Fruit fly (Drosophila melanogaster): ENCODE results near the gene CG3062.
A peak's percentile ranks its signal among the peaks of the same experiment; 100 is the strongest.

CG3062 gene

DNA sequence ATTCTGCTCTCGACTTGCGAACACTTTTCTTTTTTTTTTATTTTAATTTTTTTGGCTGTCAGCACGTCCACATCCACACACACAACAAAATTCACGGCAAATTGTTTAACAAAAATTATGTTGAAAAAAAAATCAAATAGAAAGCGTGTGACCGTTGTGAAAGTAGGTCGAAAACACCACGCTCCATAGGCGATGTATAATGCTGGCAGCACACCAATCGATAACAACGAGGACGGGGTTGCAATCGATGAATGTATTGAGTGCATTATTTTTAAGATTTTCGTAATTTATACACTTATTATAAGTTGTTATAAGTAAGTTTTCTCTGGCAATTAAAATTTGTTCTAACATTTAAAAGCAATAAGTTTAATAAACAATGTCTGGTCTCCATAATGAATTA is 42.1 kb upstream of the CG3062 start, which contains the start of gene Pp2C1 (continued):
- peak; percentile 5 for TF ChIP-seq pho (GFP tag; optimal IDR thresholded peaks at IDR 0.05)
- no peak for TF ChIP-seq Nf-YB (GFP tag; optimal IDR thresholded peaks at IDR 0.05)
- TF ChIP-seq hb (GFP tag; IDR thresholded peaks at IDR 0.05; ENCODE audit: partially characterized antibody), result peak; percentile 81
- TF ChIP-seq CG13287 (GFP tag; IDR thresholded peaks at IDR 0.05; ENCODE audit: partially characterized antibody), result peak; percentile 73
- TF ChIP-seq CG6791 (GFP tag; IDR thresholded peaks at IDR 0.05; ENCODE audit: partially characterized antibody), result peak; percentile 85
- TF ChIP-seq Dek (tag; optimal IDR thresholded peaks at IDR 0.05), result no peak
- TF ChIP-seq CG3726 (GFP tag; IDR thresholded peaks at IDR 0.05), result no peak
- TF ChIP-seq CG43689 (GFP tag; IDR thresholded peaks at IDR 0.05), result no peak
- no peak for TF ChIP-seq z (GFP tag; IDR thresholded peaks at IDR 0.05)
- TF ChIP-seq zen2 (GFP tag; IDR thresholded peaks at IDR 0.05; ENCODE audit: partially characterized antibody), result peak; percentile 43; the same call in 1 of the 3 replicates
- TF ChIP-seq az2 (GFP tag; optimal IDR thresholded peaks at IDR 0.05), result no peak
- TF ChIP-seq fd96Cb (tag; optimal IDR thresholded peaks at IDR 0.05), result no peak
- no peak for TF ChIP-seq tup (GFP tag; optimal IDR thresholded peaks at IDR 0.05)
- TF ChIP-seq Abd-B (GFP tag; optimal IDR thresholded peaks at IDR 0.05), result no peak
- TF ChIP-seq lola (GFP tag; optimal IDR thresholded peaks at IDR 0.05), result no peak
- TF ChIP-seq CG15514 (GFP tag; optimal IDR thresholded peaks at IDR 0.05), result peak; percentile 26
- TF ChIP-seq unc-4 (GFP tag; IDR thresholded peaks at IDR 0.05; ENCODE audit: partially characterized antibody), result peak; percentile 72
- peak; percentile 41; the same call in 1 of the 3 replicates for TF ChIP-seq HLH4C (GFP tag; IDR thresholded peaks at IDR 0.05; ENCODE audit: partially characterized antibody)
- TF ChIP-seq kay (GFP tag; optimal IDR thresholded peaks at IDR 0.05), result no peak
- peak; percentile 7 for TF ChIP-seq CG2120 (GFP tag; optimal IDR thresholded peaks at IDR 0.05)
- 0 out of 2 replicates have a peak, but pooled peaks have one; percentile 22 for TF ChIP-seq CG32772 (GFP tag; IDR thresholded peaks at IDR 0.05)
- TF ChIP-seq row (GFP tag; IDR thresholded peaks at IDR 0.05), result peak; percentile 72
- peak; percentile 59 for TF ChIP-seq hbn (GFP tag; IDR thresholded peaks at IDR 0.05; ENCODE audit: partially characterized antibody)
- no peak for TF ChIP-seq Oli (tag; optimal IDR thresholded peaks at IDR 0.05)
- TF ChIP-seq Optix (GFP tag; IDR thresholded peaks at IDR 0.05), result no peak
- TF ChIP-seq CG31441 (GFP tag; IDR thresholded peaks at IDR 0.05), result no peak
- TF ChIP-seq Dll (GFP tag; IDR thresholded peaks at IDR 0.05; ENCODE audit: partially characterized antibody), result peak; percentile 63; the same call in 3 of the 4 replicates
- no peak for TF ChIP-seq CG5180 (GFP tag; optimal IDR thresholded peaks at IDR 0.05)
- no peak for TF ChIP-seq CG11696 (GFP tag; IDR thresholded peaks at IDR 0.05)
- no peak for TF ChIP-seq psq (GFP tag; optimal IDR thresholded peaks at IDR 0.05)
- no peak for TF ChIP-seq CG11398 (GFP tag; optimal IDR thresholded peaks at IDR 0.05)
- no peak for TF ChIP-seq Ets97D (GFP tag; optimal IDR thresholded peaks at IDR 0.05)
- no peak for TF ChIP-seq ranshi (GFP tag; IDR thresholded peaks at IDR 0.05)
- TF ChIP-seq CG12391 (tag; optimal IDR thresholded peaks at IDR 0.05), result peak; percentile 4
- no peak for TF ChIP-seq gcm (GFP tag; optimal IDR thresholded peaks at IDR 0.05)
- no peak; the same call in 2 of the 3 replicates for TF ChIP-seq jigr1 (GFP tag; IDR thresholded peaks at IDR 0.05)
- peak; percentile 67 for TF ChIP-seq tna (GFP tag; IDR thresholded peaks at IDR 0.05; ENCODE audit: partially characterized antibody)
- TF ChIP-seq Dref (GFP tag; IDR thresholded peaks at IDR 0.05), result peak; percentile 88
- TF ChIP-seq CG3163 (GFP tag; optimal IDR thresholded peaks at IDR 0.05), result no peak
- TF ChIP-seq insv (GFP tag; optimal IDR thresholded peaks at IDR 0.05), result no peak
- TF ChIP-seq CG12219 (GFP tag; optimal IDR thresholded peaks at IDR 0.05), result no peak
- peak; percentile 35 for TF ChIP-seq trem (tag; optimal IDR thresholded peaks at IDR 0.05)
- no peak for TF ChIP-seq grn (GFP tag; optimal IDR thresholded peaks at IDR 0.05)
- TF ChIP-seq Hr51 (GFP tag; optimal IDR thresholded peaks at IDR 0.05), result no peak
- TF ChIP-seq CG7372 (GFP tag; IDR thresholded peaks at IDR 0.05), result no peak
- TF ChIP-seq CG11504 (tag; optimal IDR thresholded peaks at IDR 0.05), result no peak
- TF ChIP-seq crol (GFP tag; IDR thresholded peaks at IDR 0.05), result no peak
- TF ChIP-seq CG14050 (GFP tag; IDR thresholded peaks at IDR 0.05), result no peak
- peak; percentile 90 for TF ChIP-seq Opbp (GFP tag; IDR thresholded peaks at IDR 0.05; ENCODE audit: partially characterized antibody)
- TF ChIP-seq stc (GFP tag; IDR thresholded peaks at IDR 0.05), result no peak

Data from whole organism, embryonic.